Fruit fly (Drosophila melanogaster) whole organism, pupa: Measurements from ENCODE around the gene Oseg1.
A peak's percentile ranks its signal among the peaks of the same experiment; 100 is the strongest.

Experiments
- CG10348 ChIP-seq: fragments of 200-800 bp; sonication (Bioruptor generic); IDR thresholded peaks from 2 replicates; pipeline ENCODE4 v1.3.6; 2022; ENCODE audit warnings: missing biosample characterization, missing genetic modification characterization
- CG12605 ChIP-seq: fragments of 200-800 bp; sonication (Bioruptor generic); IDR thresholded peaks from 2 replicates; pipeline ENCODE4 v1.3.6; 2022; ENCODE audit warnings: missing biosample characterization, missing genetic modification characterization
- CG13204 ChIP-seq: fragments of 200-800 bp; sonication (Bioruptor generic); optimal IDR thresholded peaks from 2 replicates; lab custom pipeline; 2018; ENCODE audit warnings: missing biosample characterization, mild to moderate bottlenecking, missing genetic modification characterization, moderate library complexity
- CG14655 ChIP-seq: fragments of 200-800 bp; sonication (Bioruptor generic); optimal IDR thresholded peaks from 3 replicates; lab custom pipeline; 2017; ENCODE audit warnings: mild to moderate bottlenecking, missing biosample characterization, missing genetic modification reagents, missing genetic modification characterization
- CG15710 ChIP-seq: fragments of 200-800 bp; sonication (Bioruptor generic); optimal IDR thresholded peaks from 2 replicates; lab custom pipeline; 2018; ENCODE audit warnings: missing biosample characterization, mild to moderate bottlenecking, missing genetic modification characterization, moderate library complexity
- CG17806 ChIP-seq: fragments of 200-800 bp; sonication (Bioruptor generic); optimal IDR thresholded peaks from 2 replicates; lab custom pipeline; 2018; ENCODE audit warnings: missing biosample characterization, mild to moderate bottlenecking, missing genetic modification characterization, moderate library complexity
- CG32121 ChIP-seq: fragments of 200-800 bp; sonication (Bioruptor generic); IDR thresholded peaks from 2 replicates; pipeline ENCODE4 v1.3.6; 2022; ENCODE audit warnings: missing biosample characterization, missing genetic modification characterization
- CG34367 ChIP-seq: fragments of 200-800 bp; sonication (Bioruptor generic); optimal IDR thresholded peaks from 2 replicates; lab custom pipeline; 2018; ENCODE audit warnings: missing biosample characterization, mild to moderate bottlenecking, missing genetic modification characterization
- CG4496 ChIP-seq: fragments of 200-800 bp; sonication (Bioruptor generic); IDR thresholded peaks from 3 replicates; pipeline ENCODE4 v1.3.6; 2022; ENCODE audit warnings: missing biosample characterization, missing genetic modification characterization
- CG8159 ChIP-seq: fragments of 200-800 bp; sonication (Bioruptor generic); optimal IDR thresholded peaks from 3 replicates; lab custom pipeline; 2018; ENCODE audit warnings: missing biosample characterization, mild to moderate bottlenecking, missing genetic modification characterization, moderate library complexity
- CG8301 ChIP-seq: fragments of 200-800 bp; sonication (Bioruptor generic); optimal IDR thresholded peaks from 2 replicates; lab custom pipeline; 2018; ENCODE audit warnings: missing biosample characterization, mild to moderate bottlenecking, missing genetic modification characterization
- CG9948 ChIP-seq: fragments of 200-800 bp; sonication (Bioruptor generic); optimal IDR thresholded peaks from 2 replicates; lab custom pipeline; 2018; ENCODE audit warnings: missing biosample characterization, mild to moderate bottlenecking, missing genetic modification characterization, moderate library complexity
- D1 ChIP-seq: fragments of 200-800 bp; sonication (Bioruptor generic); optimal IDR thresholded peaks from 2 replicates; lab custom pipeline; 2018; ENCODE audit warnings: missing biosample characterization, mild to moderate bottlenecking, missing genetic modification characterization, moderate library complexity
- EcR ChIP-seq: fragments of 200-800 bp; sonication (Bioruptor generic); optimal IDR thresholded peaks from 3 replicates; lab custom pipeline; 2019; ENCODE audit warnings: missing biosample characterization, missing genetic modification characterization, mild to moderate bottlenecking, moderate library complexity, missing genetic modification reagents
- Ets98B ChIP-seq: fragments of 200-800 bp; sonication (Bioruptor generic); IDR thresholded peaks from 2 replicates; pipeline ENCODE4 v1.3.6; 2022; ENCODE audit warnings: missing biosample characterization, missing genetic modification characterization
- Pif1A ChIP-seq: fragments of 200-800 bp; sonication (Bioruptor generic); optimal IDR thresholded peaks from 3 replicates; lab custom pipeline; 2016; ENCODE audit warnings: missing biosample characterization, missing genetic modification characterization
- Pif1B ChIP-seq: fragments of 200-800 bp; sonication (Bioruptor generic); optimal IDR thresholded peaks from 3 replicates; lab custom pipeline; 2016; ENCODE audit warnings: missing biosample characterization, missing genetic modification characterization
- Snoo ChIP-seq: fragments of 200-800 bp; sonication (Bioruptor generic); optimal IDR thresholded peaks from 3 replicates; lab custom pipeline; 2017; ENCODE audit warnings: missing biosample characterization, mild to moderate bottlenecking, missing genetic modification characterization, inconsistent platforms
- fd96Ca ChIP-seq: fragments of 200-800 bp; sonication (Bioruptor generic); IDR thresholded peaks from 3 replicates; pipeline ENCODE4 v1.3.6; 2022; ENCODE audit warnings: missing biosample characterization, missing genetic modification characterization
- gl ChIP-seq: fragments of 200-800 bp; sonication (Bioruptor generic); optimal IDR thresholded peaks from 2 replicates; lab custom pipeline; 2018; ENCODE audit warnings: missing biosample characterization, mild to moderate bottlenecking, missing genetic modification characterization
- rn ChIP-seq: fragments of 200-800 bp; sonication (Bioruptor generic); IDR thresholded peaks from 2 replicates; pipeline ENCODE4 v1.3.6; 2022; ENCODE audit warnings: missing biosample characterization, missing genetic modification characterization

Gene Oseg1

dm6 chr3L:8453443-8454360, 41.1 kb upstream of the Oseg1 start:
- no peak for TF ChIP-seq CG4496 (GFP tag; lab: Robert Waterston, UW)
- no peak for TF ChIP-seq CG10348 (GFP tag; lab: Robert Waterston, UW)
- peak; percentile 21 for TF ChIP-seq Pif1B (GFP tag; lab: Kevin White, UChicago)
- TF ChIP-seq CG15710 (tag; lab: Kevin White, UChicago), result no peak

dm6 chr3L:8452986-8453385, 40.4 kb upstream of the Oseg1 start:
- TF ChIP-seq Ets98B (GFP tag; lab: Robert Waterston, UW) (no peak), D1 (no peak), CG9948 (no peak), EcR (GFP tag; lab: Kevin White, UChicago) (no peak), Snoo (tag; lab: Kevin White, UChicago) (no peak), CG17806 (no peak), CG32121 (GFP tag; lab: Robert Waterston, UW) (no peak), CG8159 (tag; lab: Kevin White, UChicago) (no peak), rn (GFP tag; lab: Robert Waterston, UW) (no peak), CG8301 (tag; lab: Kevin White, UChicago) (no peak), CG13204 (GFP tag; lab: Kevin White, UChicago) (no peak), CG14655 (GFP tag; lab: Kevin White, UChicago) (no peak), Pif1A (no peak), CG12605 (GFP tag; lab: Robert Waterston, UW) (no peak)

- TF ChIP-seq gl, result no peak
- TF ChIP-seq CG4496 (GFP tag; lab: Robert Waterston, UW), result no peak
- TF ChIP-seq CG32121 (GFP tag; lab: Robert Waterston, UW), result no peak
- TF ChIP-seq CG12605 (GFP tag; lab: Robert Waterston, UW), result no peak
- TF ChIP-seq rn (GFP tag; lab: Robert Waterston, UW), result no peak
- TF ChIP-seq CG14655 (GFP tag; lab: Kevin White, UChicago), result no peak
- TF ChIP-seq CG17806, result no peak
- TF ChIP-seq CG8159 (tag; lab: Kevin White, UChicago), result no peak
- no peak for TF ChIP-seq CG13204 (GFP tag; lab: Kevin White, UChicago)
- TF ChIP-seq CG15710 (tag; lab: Kevin White, UChicago), result no peak
- no peak for TF ChIP-seq CG10348 (GFP tag; lab: Robert Waterston, UW)
- no peak for TF ChIP-seq Pif1A
- TF ChIP-seq D1, result no peak
- no peak for TF ChIP-seq CG9948
Observed at dm6 chr3L:8451966-8452620, 39.5 kb upstream of the Oseg1 start.

dm6 chr3L:8450747-8451146, 38.1 kb upstream of the Oseg1 start:
- TF ChIP-seq CG15710 (tag; lab: Kevin White, UChicago) (no peak), CG13204 (GFP tag; lab: Kevin White, UChicago) (peak; percentile 79), CG4496 (GFP tag; lab: Robert Waterston, UW) (0 out of 3 replicates have a peak, but pooled peaks have one; percentile 23), CG8159 (tag; lab: Kevin White, UChicago) (no peak)
- TF ChIP-seq, all 21 proteins: peak for 2

- TF ChIP-seq CG10348 (GFP tag; lab: Robert Waterston, UW) (peak; percentile 47; the same call in 1 of the 2 replicates), fd96Ca (GFP tag; lab: Robert Waterston, UW) (peak; percentile 97), Pif1A (peak; percentile 97), CG4496 (GFP tag; lab: Robert Waterston, UW) (peak; percentile 98), CG14655 (GFP tag; lab: Kevin White, UChicago) (peak; percentile 97), EcR (GFP tag; lab: Kevin White, UChicago) (peak; percentile 58), CG9948 (peak; percentile 89), CG8301 (tag; lab: Kevin White, UChicago) (peak; percentile 95), gl (peak; percentile 99), CG13204 (GFP tag; lab: Kevin White, UChicago) (peak; percentile 99), CG32121 (GFP tag; lab: Robert Waterston, UW) (peak; percentile 97), Ets98B (GFP tag; lab: Robert Waterston, UW) (peak; percentile 97), D1 (peak; percentile 72), CG15710 (tag; lab: Kevin White, UChicago) (peak; percentile 95), Pif1B (GFP tag; lab: Kevin White, UChicago) (peak; percentile 95), rn (GFP tag; lab: Robert Waterston, UW) (peak; percentile 91), Snoo (tag; lab: Kevin White, UChicago) (peak; percentile 87), CG12605 (GFP tag; lab: Robert Waterston, UW) (peak; percentile 99), CG8159 (tag; lab: Kevin White, UChicago) (peak; percentile 93), CG34367 (tag; lab: Kevin White, UChicago) (peak; percentile 99), CG17806 (peak; percentile 94)
Observed at dm6 chr3L:8449800-8450690, 37.4 kb upstream of the Oseg1 start, which contains the start of gene Gug. Gug (plus strand) TSS chr3L:8449922.
